Fruit fly (Drosophila melanogaster) whole organism, prepupa: ENCODE results near the gene CG5107.

ENCODE experiments used
- Blimp-1 ChIP-seq: fragments of 200-800 bp; sonication (Bioruptor generic); optimal IDR thresholded peaks from 3 replicates; lab custom pipeline; 2017; ENCODE audit warnings: missing biosample characterization, missing genetic modification characterization, mild to moderate bottlenecking, moderate library complexity, missing genetic modification reagents
- CG10631 ChIP-seq: fragments of 200-800 bp; sonication (Bioruptor generic); optimal IDR thresholded peaks from 2 replicates; lab custom pipeline; 2016; ENCODE audit warnings: missing biosample characterization, missing genetic modification characterization
- CG10669 ChIP-seq: fragments of 200-800 bp; sonication (Bioruptor generic); optimal IDR thresholded peaks from 3 replicates; lab custom pipeline; 2018; ENCODE audit warnings: missing biosample characterization, mild to moderate bottlenecking, missing genetic modification characterization, moderate library complexity
- CG11294 ChIP-seq: fragments of 200-800 bp; sonication (Bioruptor generic); IDR thresholded peaks from 2 replicates; pipeline ENCODE4 v1.3.6; 2022; ENCODE audit warnings: missing biosample characterization, missing genetic modification characterization
- CG11902 ChIP-seq: fragments of 200-800 bp; sonication (Bioruptor generic); optimal IDR thresholded peaks from 3 replicates; lab custom pipeline; 2016; ENCODE audit warnings: missing biosample characterization, missing genetic modification characterization
- CG15336 ChIP-seq: fragments of 200-800 bp; sonication (Bioruptor generic); IDR thresholded peaks from 2 replicates; pipeline ENCODE4 v1.3.6; 2022; ENCODE audit warnings: missing biosample characterization, missing genetic modification characterization
- CG1621 ChIP-seq: fragments of 200-800 bp; sonication (Bioruptor generic); optimal IDR thresholded peaks from 3 replicates; lab custom pipeline; 2018; ENCODE audit warnings: missing biosample characterization, mild to moderate bottlenecking, missing genetic modification characterization
- CG16779 ChIP-seq: fragments of 200-800 bp; sonication (Bioruptor generic); optimal IDR thresholded peaks from 3 replicates; lab custom pipeline; 2017; ENCODE audit warnings: missing biosample characterization, mild to moderate bottlenecking, missing genetic modification characterization
- CG3032 ChIP-seq: fragments of 200-800 bp; optimal IDR thresholded peaks from 2 replicates; lab custom pipeline; 2019; ENCODE audit warnings: missing biosample characterization, mild to moderate bottlenecking, missing genetic modification characterization, moderate library complexity
- CG31627 ChIP-seq: fragments of 200-800 bp; sonication (Bioruptor generic); optimal IDR thresholded peaks from 3 replicates; lab custom pipeline; 2016; ENCODE audit warnings: missing biosample characterization, missing genetic modification characterization
- CG32006 ChIP-seq: fragments of 200-800 bp; sonication (Bioruptor generic); optimal IDR thresholded peaks from 3 replicates; lab custom pipeline; 2017; ENCODE audit warnings: missing biosample characterization, mild to moderate bottlenecking, missing genetic modification characterization
- CG34406 ChIP-seq: fragments of 200-800 bp; sonication (Bioruptor generic); optimal IDR thresholded peaks from 3 replicates; lab custom pipeline; 2016; ENCODE audit warnings: missing biosample characterization, missing genetic modification characterization
- CG3919 ChIP-seq: fragments of 200-800 bp; sonication (Bioruptor generic); optimal IDR thresholded peaks from 3 replicates; lab custom pipeline; 2016; ENCODE audit warnings: missing biosample characterization, missing genetic modification characterization
- CG4318 ChIP-seq: fragments of 200-800 bp; sonication (Bioruptor generic); optimal IDR thresholded peaks from 3 replicates; lab custom pipeline; 2017; ENCODE audit warnings: missing biosample characterization, mild to moderate bottlenecking, missing genetic modification characterization
- CG6163 ChIP-seq: fragments of 200-800 bp; sonication (Bioruptor generic); IDR thresholded peaks from 3 replicates; pipeline ENCODE4 v1.3.6; 2022; ENCODE audit warnings: missing biosample characterization, missing genetic modification characterization
- CG6792 ChIP-seq: fragments of 200-800 bp; sonication (Bioruptor generic); optimal IDR thresholded peaks from 3 replicates; lab custom pipeline; 2016; ENCODE audit warnings: missing biosample characterization, missing genetic modification characterization
- CG6854 ChIP-seq: fragments of 200-800 bp; sonication (Bioruptor generic); optimal IDR thresholded peaks from 2 replicates; lab custom pipeline; 2017; ENCODE audit warnings: missing biosample characterization, mild to moderate bottlenecking, missing genetic modification characterization
- CG8119 ChIP-seq: fragments of 200-800 bp; sonication (Bioruptor generic); IDR thresholded peaks from 3 replicates; pipeline ENCODE4 v1.3.6; 2022; ENCODE audit warnings: missing biosample characterization, missing genetic modification characterization
- CG8319 ChIP-seq: fragments of 200-800 bp; sonication (Bioruptor generic); optimal IDR thresholded peaks from 3 replicates; lab custom pipeline; 2016; ENCODE audit warnings: missing biosample characterization, missing genetic modification characterization
- CG8632 ChIP-seq: fragments of 200-800 bp; sonication (Bioruptor generic); optimal IDR thresholded peaks from 3 replicates; lab custom pipeline; 2016; ENCODE audit warnings: missing biosample characterization, missing genetic modification characterization
- Eip75B ChIP-seq: fragments of 200-800 bp; sonication (Bioruptor generic); optimal IDR thresholded peaks from 3 replicates; lab custom pipeline; 2016; ENCODE audit warnings: missing biosample characterization, missing genetic modification characterization
- Eip93F ChIP-seq: fragments of 200-800 bp; sonication (Bioruptor generic); optimal IDR thresholded peaks from 2 replicates; lab custom pipeline; 2016; ENCODE audit warnings: missing biosample characterization, mild to moderate bottlenecking, missing genetic modification characterization
- Ets21C ChIP-seq: fragments of 200-800 bp; sonication (Bioruptor generic); optimal IDR thresholded peaks from 3 replicates; lab custom pipeline; 2016; ENCODE audit warnings: missing biosample characterization, missing genetic modification characterization
- Ets96B ChIP-seq: fragments of 200-800 bp; optimal IDR thresholded peaks from 2 replicates; lab custom pipeline; 2019; ENCODE audit warnings: missing biosample characterization, mild to moderate bottlenecking, missing genetic modification characterization, moderate library complexity
- Hr39 ChIP-seq: fragments of 200-800 bp; sonication (Bioruptor generic); optimal IDR thresholded peaks from 2 replicates; lab custom pipeline; 2016; ENCODE audit warnings: missing biosample characterization, missing genetic modification characterization
- Hr4 ChIP-seq: fragments of 200-800 bp; sonication (Bioruptor generic); optimal IDR thresholded peaks from 3 replicates; lab custom pipeline; 2016; ENCODE audit warnings: missing biosample characterization, missing genetic modification characterization
- Lpt ChIP-seq: fragments of 200-800 bp; sonication (Bioruptor generic); optimal IDR thresholded peaks from 3 replicates; lab custom pipeline; 2016; ENCODE audit warnings: missing biosample characterization, missing genetic modification characterization
- Met ChIP-seq: fragments of 200-800 bp; sonication (Bioruptor generic); optimal IDR thresholded peaks from 3 replicates; lab custom pipeline; 2016; ENCODE audit warnings: missing biosample characterization, missing genetic modification characterization
- OdsH ChIP-seq: fragments of 200-800 bp; sonication (Bioruptor generic); optimal IDR thresholded peaks from 3 replicates; lab custom pipeline; 2016; ENCODE audit warnings: missing biosample characterization, missing genetic modification characterization
- Sox14 ChIP-seq: fragments of 200-800 bp; sonication (Bioruptor generic); optimal IDR thresholded peaks from 3 replicates; lab custom pipeline; 2016; ENCODE audit warnings: missing biosample characterization, missing genetic modification characterization
- Sox15 ChIP-seq: fragments of 200-800 bp; sonication (Bioruptor generic); optimal IDR thresholded peaks from 3 replicates; lab custom pipeline; 2016; ENCODE audit warnings: missing biosample characterization, missing genetic modification characterization
- achi ChIP-seq: fragments of 200-800 bp; sonication (Bioruptor generic); optimal IDR thresholded peaks from 3 replicates; lab custom pipeline; 2016; ENCODE audit warnings: missing biosample characterization, missing genetic modification characterization
- acj6 ChIP-seq: fragments of 200-800 bp; sonication (Bioruptor generic); optimal IDR thresholded peaks from 3 replicates; lab custom pipeline; 2016; ENCODE audit warnings: missing biosample characterization, missing genetic modification characterization
- eg ChIP-seq: fragments of 200-800 bp; sonication (Bioruptor generic); IDR thresholded peaks from 3 replicates; pipeline ENCODE4 v1.3.6; 2022; ENCODE audit warnings: missing biosample characterization, missing genetic modification characterization
- esn ChIP-seq: fragments of 200-800 bp; sonication (Bioruptor generic); optimal IDR thresholded peaks from 2 replicates; lab custom pipeline; 2016; ENCODE audit warnings: missing biosample characterization, mild to moderate bottlenecking, missing genetic modification characterization, moderate library complexity
- fd59A ChIP-seq: fragments of 200-800 bp; sonication (Bioruptor generic); optimal IDR thresholded peaks from 2 replicates; lab custom pipeline; 2017; ENCODE audit warnings: missing biosample characterization, mild to moderate bottlenecking, missing genetic modification characterization, missing genetic modification reagents
- fd85E ChIP-seq: fragments of 200-800 bp; sonication (Bioruptor generic); optimal IDR thresholded peaks from 3 replicates; lab custom pipeline; 2016; ENCODE audit warnings: missing biosample characterization, missing genetic modification characterization
- fkh ChIP-seq: fragments of 200-800 bp; sonication (Bioruptor generic); optimal IDR thresholded peaks from 3 replicates; lab custom pipeline; 2017; ENCODE audit warnings: missing biosample characterization, mild to moderate bottlenecking, missing genetic modification characterization, moderate library complexity
- net ChIP-seq: fragments of 200-800 bp; sonication (Bioruptor generic); optimal IDR thresholded peaks from 3 replicates; lab custom pipeline; 2016; ENCODE audit warnings: missing biosample characterization, missing genetic modification characterization
- pdm3 ChIP-seq: fragments of 200-800 bp; sonication (Bioruptor generic); optimal IDR thresholded peaks from 3 replicates; lab custom pipeline; 2016; ENCODE audit warnings: missing biosample characterization, missing genetic modification characterization
- salr ChIP-seq, 2 experiments: fragments of 200-800 bp; sonication (Bioruptor generic); optimal IDR thresholded peaks; 3 replicates each; lab custom pipeline; 2016 to 2018; ENCODE audit warnings: missing biosample characterization in 2 of 2, missing genetic modification characterization in 2 of 2, mild to moderate bottlenecking in 1 of 2
- spab ChIP-seq: fragments of 200-800 bp; sonication (Bioruptor generic); optimal IDR thresholded peaks from 2 replicates; lab custom pipeline; 2017; ENCODE audit warnings: missing biosample characterization, mild to moderate bottlenecking, missing genetic modification characterization, missing genetic modification reagents
- ss ChIP-seq, 2 experiments: fragments of 200-800 bp; sonication (Bioruptor generic); optimal IDR thresholded peaks; 2 replicates in 1 of 2; 3 replicates in 1 of 2; lab custom pipeline; 2017 to 2018; ENCODE audit warnings: mild to moderate bottlenecking in 2 of 2, missing biosample characterization in 2 of 2, missing genetic modification characterization in 2 of 2, moderate library complexity in 1 of 2
- svp ChIP-seq: fragments of 200-800 bp; sonication (Bioruptor generic); peaks from one replicate; lab custom pipeline; 2016; ENCODE audit warnings: missing biosample characterization, missing genetic modification characterization
- topi ChIP-seq: fragments of 200-800 bp; sonication (Bioruptor generic); optimal IDR thresholded peaks from 3 replicates; lab custom pipeline; 2016; ENCODE audit warnings: missing biosample characterization, missing genetic modification characterization
- vri ChIP-seq: fragments of 200-800 bp; sonication (Bioruptor generic); optimal IDR thresholded peaks from 3 replicates; lab custom pipeline; 2016; ENCODE audit warnings: missing biosample characterization, mild to moderate bottlenecking, missing genetic modification characterization

The CG5107 gene

DNA sequence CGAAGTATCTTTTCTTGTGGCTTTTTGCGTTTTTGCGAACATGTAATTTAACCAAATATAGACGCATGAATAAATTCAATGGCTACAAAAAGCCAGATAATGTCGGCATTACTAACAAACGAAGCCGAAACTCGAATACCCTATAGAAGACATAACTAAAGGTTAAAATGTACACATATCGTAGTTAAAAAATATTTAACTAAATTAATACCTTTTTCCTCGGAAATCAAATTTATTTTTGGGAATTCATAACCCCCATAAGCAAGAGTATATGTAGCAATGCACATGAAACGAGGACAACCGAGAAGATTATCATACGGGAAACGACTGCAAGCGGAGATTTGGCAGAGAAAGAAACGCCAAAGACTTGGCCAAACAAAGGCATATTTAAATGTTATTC, 43.3 kb upstream of the CG5107 start (continued):
- TF ChIP-seq eg (GFP tag; lab: Robert Waterston, UW) (peak; percentile 60; the same call in 2 of the 3 replicates), CG1621 (no peak), OdsH (GFP tag; lab: Kevin White, UChicago) (peak; percentile 62), CG10669 (GFP tag; lab: Kevin White, UChicago) (peak; percentile 51), CG6792 (peak; percentile 55), CG4318 (GFP tag; lab: Kevin White, UChicago) (peak; percentile 39), topi (peak; percentile 52), CG31627 (GFP tag; lab: Kevin White, UChicago) (peak; percentile 69), esn (GFP tag; lab: Kevin White, UChicago) (peak; percentile 71), fkh (GFP tag; lab: Kevin White, UChicago) (no peak), pdm3 (GFP tag; lab: Kevin White, UChicago) (peak; percentile 70), fd59A (GFP tag; lab: Kevin White, UChicago) (peak; percentile 31), CG16779 (tag; lab: Kevin White, UChicago) (no peak), Sox14 (peak; percentile 76), acj6 (GFP tag; lab: Kevin White, UChicago) (peak; percentile 60), salr (GFP tag; optimal IDR thresholded peaks at IDR 0.05; lab: Kevin White, UChicago) (peak in 1 of 2 experiments; percentile 45), net (peak; percentile 71), CG3919 (GFP tag; lab: Kevin White, UChicago) (peak; percentile 55), vri (peak; percentile 37), Lpt (no peak), CG8632 (GFP tag; lab: Kevin White, UChicago) (peak; percentile 63), CG11902 (GFP tag; lab: Kevin White, UChicago) (peak; percentile 13), CG3032 (tag; lab: Kevin White, UChicago) (peak; percentile 31), CG6854 (GFP tag; lab: Kevin White, UChicago) (no peak), fd85E (GFP tag; lab: Kevin White, UChicago) (no peak), ss (GFP tag; optimal IDR thresholded peaks at IDR 0.05; lab: Kevin White, UChicago) (no peak)
- TF ChIP-seq, all 60 proteins: peak for 45

- TF ChIP-seq CG10631 (GFP tag; lab: Kevin White, UChicago) (peak; percentile 94), CG8319 (GFP tag; lab: Kevin White, UChicago) (peak; percentile 86), CG34406 (GFP tag; lab: Kevin White, UChicago) (peak; percentile 94), CG4318 (GFP tag; lab: Kevin White, UChicago) (peak; percentile 56), Lpt (peak; percentile 83), topi (peak; percentile 87), CG6163 (peak; percentile 91), salr (GFP tag; optimal IDR thresholded peaks at IDR 0.05; lab: Kevin White, UChicago) (peak; percentile 78 to 86), acj6 (GFP tag; lab: Kevin White, UChicago) (peak; percentile 92), spab (GFP tag; lab: Kevin White, UChicago) (peak; percentile 91), CG32006 (GFP tag; lab: Kevin White, UChicago) (peak; percentile 84), Eip93F (GFP tag; lab: Kevin White, UChicago) (peak; percentile 82), ss (GFP tag; optimal IDR thresholded peaks at IDR 0.05; lab: Kevin White, UChicago) (peak; percentile 95), fkh (GFP tag; lab: Kevin White, UChicago) (no peak), CG1621 (peak; percentile 80), Ets21C (peak; percentile 71), CG6854 (GFP tag; lab: Kevin White, UChicago) (peak; percentile 69), CG8119 (GFP tag; lab: Robert Waterston, UW) (peak; percentile 89), svp (GFP tag; lab: Kevin White, UChicago) (peak; percentile 96), CG15336 (GFP tag; lab: Robert Waterston, UW) (peak; percentile 90), achi (GFP tag; lab: Kevin White, UChicago) (peak; percentile 91), Eip75B (GFP tag; lab: Kevin White, UChicago) (peak; percentile 83), CG16779 (tag; lab: Kevin White, UChicago) (peak; percentile 81), fd85E (GFP tag; lab: Kevin White, UChicago) (peak; percentile 60), CG31627 (GFP tag; lab: Kevin White, UChicago) (peak; percentile 72), Met (peak; percentile 88), Hr4 (GFP tag; lab: Kevin White, UChicago) (peak; percentile 56), CG3032 (tag; lab: Kevin White, UChicago) (peak; percentile 96), CG11902 (GFP tag; lab: Kevin White, UChicago) (peak; percentile 82), eg (GFP tag; lab: Robert Waterston, UW) (peak; percentile 88), Blimp-1 (peak; percentile 76), esn (GFP tag; lab: Kevin White, UChicago) (peak; percentile 91), Hr39 (GFP tag; lab: Kevin White, UChicago) (peak; percentile 74), Ets96B (tag; lab: Kevin White, UChicago) (peak; percentile 94), CG3919 (GFP tag; lab: Kevin White, UChicago) (peak; percentile 92), Sox15 (GFP tag; lab: Kevin White, UChicago) (peak; percentile 77), CG11294 (peak; percentile 75)
Measured at dm6 chr3R:25462642-25463317, 42.2 kb upstream of the CG5107 start.
